Fruit fly (Drosophila melanogaster) whole organism, embryonic: Measurements from ENCODE around the gene Ptp10D.

Experiments used
- ATbp ChIP-seq: fragments of 200-800 bp; sonication (Bioruptor generic); optimal IDR thresholded peaks from 2 replicates; lab custom pipeline; 2017; ENCODE audit warnings: missing biosample characterization, mild to moderate bottlenecking, missing genetic modification characterization, missing genetic modification reagents
- Awh ChIP-seq: fragments of 200-800 bp; sonication (Bioruptor generic); IDR thresholded peaks from 2 replicates; pipeline ENCODE4, ENCODE4 v1.3.6; 2022; ENCODE audit warnings: missing biosample characterization, missing genetic modification characterization
- CG10274 ChIP-seq: fragments of 200-800 bp; sonication (Bioruptor generic); optimal IDR thresholded peaks from 3 replicates; lab custom pipeline; 2017; ENCODE audit warnings: missing biosample characterization, mild to moderate bottlenecking, missing genetic modification characterization
- CG10321 ChIP-seq: fragments of 200-800 bp; sonication (Bioruptor generic); IDR thresholded peaks from 2 replicates; pipeline ENCODE4 v1.3.6; 2022; ENCODE audit warnings: missing biosample characterization, missing genetic modification characterization
- CG10979 ChIP-seq: fragments of 200-800 bp; sonication (Bioruptor generic); optimal IDR thresholded peaks from 2 replicates; lab custom pipeline; 2018; ENCODE audit warnings: missing biosample characterization, mild to moderate bottlenecking, missing genetic modification characterization, moderate library complexity
- CG11560 ChIP-seq: fragments of 200-800 bp; sonication (Bioruptor generic); IDR thresholded peaks from 3 replicates; pipeline ENCODE4 v1.3.6; 2022; ENCODE audit warnings: missing biosample characterization, missing genetic modification characterization
- CG11696 ChIP-seq: fragments of 200-800 bp; sonication (Bioruptor generic); IDR thresholded peaks from 2 replicates; pipeline ENCODE4 v1.3.6; 2022; ENCODE audit warnings: missing biosample characterization, missing genetic modification characterization
- CG12071 ChIP-seq: fragments of 200-800 bp; sonication (Bioruptor generic); optimal IDR thresholded peaks from 3 replicates; lab custom pipeline; 2018; ENCODE audit warnings: missing biosample characterization, mild to moderate bottlenecking, missing genetic modification characterization
- CG15011 ChIP-seq: fragments of 200-800 bp; sonication (Bioruptor generic); optimal IDR thresholded peaks from 3 replicates; lab custom pipeline; 2018; ENCODE audit warnings: missing biosample characterization, mild to moderate bottlenecking, missing genetic modification characterization
- CG15696 ChIP-seq: fragments of 200-800 bp; sonication (Bioruptor generic); optimal IDR thresholded peaks from 2 replicates; lab custom pipeline; 2019; ENCODE audit warnings: missing biosample characterization, mild to moderate bottlenecking, missing genetic modification characterization, moderate library complexity
- CG17802 ChIP-seq: fragments of 200-800 bp; sonication (Bioruptor generic); optimal IDR thresholded peaks from 2 replicates; lab custom pipeline; 2018; ENCODE audit warnings: missing biosample characterization, mild to moderate bottlenecking, missing genetic modification characterization, moderate library complexity
- CG17829 ChIP-seq: fragments of 200-800 bp; optimal IDR thresholded peaks from 2 replicates; lab custom pipeline; 2019; ENCODE audit warnings: missing biosample characterization, mild to moderate bottlenecking, missing genetic modification characterization, moderate library complexity
- CG17912 ChIP-seq: fragments of 200-800 bp; sonication (Bioruptor generic); optimal IDR thresholded peaks from 2 replicates; lab custom pipeline; 2018; ENCODE audit warnings: missing biosample characterization, mild to moderate bottlenecking, missing genetic modification characterization
- CG1832 ChIP-seq: fragments of 200-800 bp; sonication (Bioruptor generic); optimal IDR thresholded peaks from 2 replicates; lab custom pipeline; 2017; ENCODE audit warnings: missing biosample characterization, mild to moderate bottlenecking, missing genetic modification characterization, inconsistent platforms
- CG32767 ChIP-seq: fragments of 200-800 bp; sonication (Bioruptor generic); IDR thresholded peaks from 2 replicates; pipeline ENCODE4 v1.3.6; 2022; ENCODE audit warnings: missing biosample characterization, missing genetic modification characterization
- CG34224 ChIP-seq: fragments of 200-800 bp; sonication (Bioruptor generic); IDR thresholded peaks from 3 replicates; pipeline ENCODE4 v1.3.6; 2022; ENCODE audit warnings: missing biosample characterization, missing genetic modification characterization; ENCODE audit not compliant: partially characterized antibody
- CG4820 ChIP-seq: fragments of 200-800 bp; sonication (Bioruptor generic); optimal IDR thresholded peaks from 3 replicates; lab custom pipeline; 2016; ENCODE audit warnings: missing biosample characterization, missing genetic modification characterization
- CG6175 ChIP-seq: fragments of 200-800 bp; sonication (Bioruptor generic); IDR thresholded peaks from 3 replicates; pipeline ENCODE4 v1.3.6; 2022; ENCODE audit warnings: missing biosample characterization, missing genetic modification characterization
- CG8089 ChIP-seq: fragments of 200-800 bp; sonication (Bioruptor generic); optimal IDR thresholded peaks from 3 replicates; lab custom pipeline; 2016; ENCODE audit warnings: missing biosample characterization, missing genetic modification characterization
- CG8924 ChIP-seq: fragments of 200-800 bp; optimal IDR thresholded peaks from 3 replicates; lab custom pipeline; 2019; ENCODE audit warnings: missing biosample characterization, mild to moderate bottlenecking, missing genetic modification characterization, moderate library complexity
- CG9215 ChIP-seq: fragments of 200-800 bp; sonication (Bioruptor generic); IDR thresholded peaks from 2 replicates; pipeline ENCODE4 v1.3.6; 2022; ENCODE audit warnings: missing biosample characterization, missing genetic modification characterization
- CkIIα-i1 ChIP-seq: fragments of 200-800 bp; sonication (Bioruptor generic); IDR thresholded peaks from 2 replicates; pipeline ENCODE4 v1.3.6; 2022; ENCODE audit warnings: missing biosample characterization, missing genetic modification characterization
- Ets97D ChIP-seq: fragments of 200-800 bp; sonication (Bioruptor generic); optimal IDR thresholded peaks from 3 replicates; lab custom pipeline; 2016; ENCODE audit warnings: missing biosample characterization, missing genetic modification characterization
- Fer3 ChIP-seq: fragments of 200-800 bp; sonication (Bioruptor generic); optimal IDR thresholded peaks from 2 replicates; lab custom pipeline; 2018; ENCODE audit warnings: missing biosample characterization, mild to moderate bottlenecking, missing genetic modification characterization, moderate library complexity
- HLH3B ChIP-seq: fragments of 200-800 bp; sonication (Bioruptor generic); IDR thresholded peaks from 2 replicates; pipeline ENCODE4 v1.3.6; 2022; ENCODE audit warnings: missing biosample characterization, missing genetic modification characterization
- HLH54F ChIP-seq: fragments of 200-800 bp; sonication (Bioruptor generic); optimal IDR thresholded peaks from 3 replicates; lab custom pipeline; 2016; ENCODE audit warnings: missing biosample characterization, missing genetic modification characterization
- HLHmδ ChIP-seq: fragments of 200-800 bp; sonication (Bioruptor generic); optimal IDR thresholded peaks from 2 replicates; lab custom pipeline; 2018; ENCODE audit warnings: missing biosample characterization, mild to moderate bottlenecking, missing genetic modification characterization, moderate library complexity
- HmgD ChIP-seq: fragments of 200-800 bp; sonication (Bioruptor generic); optimal IDR thresholded peaks from 3 replicates; lab custom pipeline; 2016; ENCODE audit warnings: missing biosample characterization, missing genetic modification characterization
- Nf-YA ChIP-seq: fragments of 200-800 bp; sonication (Bioruptor generic); IDR thresholded peaks from 2 replicates; pipeline ENCODE4 v1.3.6; 2022; ENCODE audit warnings: missing biosample characterization, missing genetic modification characterization
- Oaz ChIP-seq: fragments of 200-800 bp; sonication (Bioruptor generic); IDR thresholded peaks from 2 replicates; pipeline ENCODE4 v1.3.6; 2022; ENCODE audit warnings: missing biosample characterization, missing genetic modification characterization
- PHDP ChIP-seq: fragments of 200-800 bp; sonication (Bioruptor generic); optimal IDR thresholded peaks from 3 replicates; lab custom pipeline; 2018; ENCODE audit warnings: missing biosample characterization, mild to moderate bottlenecking, missing genetic modification characterization, moderate library complexity
- Ravus ChIP-seq: fragments of 200-800 bp; sonication (Bioruptor generic); IDR thresholded peaks from 2 replicates; pipeline ENCODE4 v1.3.6; 2022; ENCODE audit warnings: missing biosample characterization, missing genetic modification characterization
- TFAM ChIP-seq: fragments of 200-800 bp; sonication (Bioruptor generic); optimal IDR thresholded peaks from 2 replicates; lab custom pipeline; 2017; ENCODE audit warnings: missing biosample characterization, missing genetic modification characterization, inconsistent platforms
- Tbp ChIP-seq: fragments of >200 bp; optimal IDR thresholded peaks from 2 replicates; lab custom pipeline; 2018; ENCODE audit warnings: missing biosample characterization, missing genetic modification characterization
- danr ChIP-seq: fragments of 200-800 bp; sonication (Bioruptor generic); IDR thresholded peaks from 2 replicates; pipeline ENCODE4 v1.3.6; 2022; ENCODE audit warnings: missing biosample characterization, missing genetic modification characterization
- disco-r ChIP-seq: fragments of 200-800 bp; sonication (Bioruptor generic); optimal IDR thresholded peaks from 2 replicates; lab custom pipeline; 2016; ENCODE audit warnings: missing biosample characterization, missing genetic modification characterization
- esg ChIP-seq: fragments of 200-800 bp; sonication (Bioruptor generic); conservative IDR thresholded peaks from 2 replicates; pipeline ENCODE4 v1.3.6; 2022; ENCODE audit warnings: missing biosample characterization, missing genetic modification characterization
- fd96Cb ChIP-seq: fragments of 200-800 bp; sonication (Bioruptor generic); optimal IDR thresholded peaks from 2 replicates; lab custom pipeline; 2018; ENCODE audit warnings: missing biosample characterization, mild to moderate bottlenecking, missing genetic modification characterization, moderate library complexity
- gfzf ChIP-seq: fragments of 200-800 bp; sonication (Bioruptor generic); optimal IDR thresholded peaks from 2 replicates; lab custom pipeline; 2016; ENCODE audit warnings: missing biosample characterization, mild to moderate bottlenecking, missing genetic modification characterization, moderate library complexity
- hkb ChIP-seq, 2 experiments: fragments of 200-800 bp in 1 of 2; fragments of >200 bp in 1 of 2; sonication (Bioruptor generic) in 1 of 2; IDR thresholded peaks in 1 of 2; optimal IDR thresholded peaks in 1 of 2; 2 replicates each; pipeline versions ENCODE4 v1.3.6 to Lab custom; 2017 to 2022; ENCODE audit warnings: missing biosample characterization in 1 of 2, missing genetic modification characterization in 1 of 2
- insv ChIP-seq, 2 experiments: fragments of 200-800 bp; sonication (Bioruptor generic); optimal IDR thresholded peaks; 3 replicates each; lab custom pipeline; 2016 to 2018; ENCODE audit warnings: missing biosample characterization in 2 of 2, missing genetic modification characterization in 2 of 2
- nom ChIP-seq: fragments of 200-800 bp; sonication (Bioruptor generic); optimal IDR thresholded peaks from 2 replicates; lab custom pipeline; 2017; ENCODE audit warnings: missing biosample characterization, missing genetic modification characterization, mild to moderate bottlenecking, moderate library complexity, missing genetic modification reagents
- prd ChIP-seq, 3 experiments: fragments of >200 bp in 2 of 3; fragments of 200-800 bp in 1 of 3; sonication (Bioruptor generic) in 1 of 3; optimal IDR thresholded peaks in 2 of 3; IDR thresholded peaks in 1 of 3; 2 replicates in 2 of 3; 3 replicates in 1 of 3; pipeline versions ENCODE4 v1.3.6 to Lab custom; 2017 to 2022; ENCODE audit warnings: missing biosample characterization in 1 of 3, missing genetic modification characterization in 1 of 3
- pzg ChIP-seq: fragments of 200-800 bp; sonication (Bioruptor generic); optimal IDR thresholded peaks from 3 replicates; lab custom pipeline; 2018; ENCODE audit warnings: missing biosample characterization, mild to moderate bottlenecking, missing genetic modification characterization, moderate library complexity
- sens ChIP-seq: fragments of 200-800 bp; sonication (Bioruptor generic); peaks from one replicate; lab custom pipeline; 2016; ENCODE audit warnings: missing biosample characterization, missing genetic modification characterization
- tgo ChIP-seq: fragments of 200-800 bp; sonication (Bioruptor generic); IDR thresholded peaks from 3 replicates; pipeline ENCODE4 v1.3.6; 2022; ENCODE audit warnings: missing biosample characterization, missing genetic modification characterization
- toy ChIP-seq: fragments of 200-800 bp; sonication (Bioruptor generic); IDR thresholded peaks from 2 replicates; pipeline ENCODE4 v1.3.6; 2022; ENCODE audit warnings: missing biosample characterization, missing genetic modification characterization
- vnd ChIP-seq: fragments of 200-800 bp; sonication (Bioruptor generic); IDR thresholded peaks from 3 replicates; pipeline ENCODE4 v1.3.6; 2022; ENCODE audit warnings: missing biosample characterization, missing genetic modification characterization; ENCODE audit not compliant: partially characterized antibody

Ptp10D gene

dm6 chrX:11715937-11716730 lies 94.3 kb downstream of the Ptp10D start (continued):
- TF ChIP-seq Ets97D (GFP tag; lab: Kevin White, UChicago), result no peak
- peak; percentile 82 for TF ChIP-seq danr (GFP tag; lab: Robert Waterston, UW)
- peak; percentile 90 for TF ChIP-seq CG8924 (tag; lab: Kevin White, UChicago)
- peak; percentile 90 for TF ChIP-seq CG32767 (GFP tag; lab: Robert Waterston, UW)
- TF ChIP-seq CG8089 (GFP tag; lab: Kevin White, UChicago), result peak; percentile 75
- TF ChIP-seq CG17829, result peak; percentile 90
- peak; percentile 24 to 45 for TF ChIP-seq insv (GFP tag; optimal IDR thresholded peaks at IDR 0.05; lab: Kevin White, UChicago)
- TF ChIP-seq CG9215, result peak; percentile 88
- peak; percentile 67 for TF ChIP-seq Ravus (GFP tag; lab: Robert Waterston, UW)
- TF ChIP-seq CG10321 (GFP tag; lab: Robert Waterston, UW), result peak; percentile 23; the same call in 1 of the 2 replicates
- peak; percentile 72; the same call in 2 of the 3 replicates for TF ChIP-seq CG6175
- peak; percentile 84 for TF ChIP-seq HLH54F (GFP tag; lab: Kevin White, UChicago)
- peak; percentile 39 for TF ChIP-seq CG17912
- no peak for TF ChIP-seq HmgD
- peak; percentile 96 for TF ChIP-seq sens
- peak; percentile 80 for TF ChIP-seq HLH3B
- TF ChIP-seq CG10274, result peak; percentile 90
- no peak for TF ChIP-seq CG1832 (GFP tag; lab: Kevin White, UChicago)
- TF ChIP-seq ATbp, result peak; percentile 75
- TF ChIP-seq CG34224 (GFP tag; lab: Robert Waterston, UW), result peak; percentile 76
- TF ChIP-seq gfzf (GFP tag; lab: Kevin White, UChicago), result peak; percentile 2
- peak; percentile 64 for TF ChIP-seq CG17802 (tag; lab: Kevin White, UChicago)
- TF ChIP-seq toy, result peak; percentile 51; the same call in 1 of the 2 replicates
- peak; percentile 91 for TF ChIP-seq fd96Cb (tag; lab: Kevin White, UChicago)
- TF ChIP-seq TFAM (GFP tag; lab: Kevin White, UChicago), result peak; percentile 71
- TF ChIP-seq CG12071, result peak; percentile 84
- no peak for TF ChIP-seq prd (optimal IDR thresholded peaks at IDR 0.05; lab: Kevin White, UChicago)
- TF ChIP-seq prd (GFP tag; IDR thresholded peaks at IDR 0.05; lab: Robert Waterston, UW), result peak; percentile 90
- peak; percentile 90 for TF ChIP-seq CG10979 (tag; lab: Kevin White, UChicago)
- TF ChIP-seq CG11560, result peak; percentile 75
- peak; percentile 77 for TF ChIP-seq CG15011 (GFP tag; lab: Kevin White, UChicago)
- TF ChIP-seq Oaz, result peak; percentile 72
- peak; percentile 58 for TF ChIP-seq vnd (GFP tag; lab: Robert Waterston, UW)
- TF ChIP-seq tgo (GFP tag; lab: Robert Waterston, UW), result peak; percentile 76
- TF ChIP-seq PHDP, result peak; percentile 88
- TF ChIP-seq Tbp (GFP tag; lab: Kevin White, UChicago), result no peak
- TF ChIP-seq disco-r, result peak; percentile 82
- TF ChIP-seq Awh, result peak; percentile 60; the same call in 1 of the 2 replicates
- TF ChIP-seq CG11696, result no peak
- TF ChIP-seq Nf-YA (GFP tag; lab: Robert Waterston, UW), result no peak
- peak; percentile 84 for TF ChIP-seq CG4820 (GFP tag; lab: Kevin White, UChicago)
- TF ChIP-seq HLHmδ (GFP tag; lab: Kevin White, UChicago), result no peak
- peak; percentile 87 for TF ChIP-seq CG15696 (tag; lab: Kevin White, UChicago)
- peak; percentile 85 for TF ChIP-seq nom
- no peak for TF ChIP-seq pzg (GFP tag; lab: Kevin White, UChicago)
- TF ChIP-seq esg, result peak; percentile 76
- no peak for TF ChIP-seq CkIIα-i1
- peak; percentile 84 for TF ChIP-seq Fer3
- no peak for TF ChIP-seq hkb (optimal IDR thresholded peaks at IDR 0.05; lab: Kevin White, UChicago)
- peak; percentile 83 for TF ChIP-seq hkb (GFP tag; IDR thresholded peaks at IDR 0.05; lab: Robert Waterston, UW)
